Worm (Caenorhabditis elegans) whole organism, L3 larva: ENCODE results near the gene sod-5.

ENCODE experiments used
- ZK546.5 ChIP-seq: sonication (generic microtip); optimal IDR thresholded peaks from 2 replicates; lab custom pipeline; 2017; ENCODE audit warnings: missing biosample characterization, missing genetic modification characterization
- aly-2 ChIP-seq: fragments of 150-350 bp; optimal IDR thresholded peaks from 2 replicates; lab custom pipeline; 2014; ENCODE audit warnings: missing biosample characterization, missing genetic modification characterization
- ama-1 ChIP-seq: fragments of 150-350 bp; optimal IDR thresholded peaks from 2 replicates; lab custom pipeline; 2018
- ceh-16 ChIP-seq: sonication (generic microtip); optimal IDR thresholded peaks from 2 replicates; lab custom pipeline; 2017; ENCODE audit warnings: missing biosample characterization, missing genetic modification characterization
- ceh-82 ChIP-seq: fragments of 150-350 bp; optimal IDR thresholded peaks from 2 replicates; lab custom pipeline; 2014; ENCODE audit warnings: missing biosample characterization, missing genetic modification characterization
- ceh-9 ChIP-seq: sonication (generic microtip); optimal IDR thresholded peaks from 2 replicates; lab custom pipeline; 2018; ENCODE audit warnings: missing biosample characterization, missing genetic modification characterization
- egl-27 ChIP-seq: sonication (generic microtip); optimal IDR thresholded peaks from 4 replicates; lab custom pipeline; 2017; ENCODE audit warnings: missing biosample characterization, missing genetic modification reagents, missing genetic modification characterization
- elt-2 ChIP-seq: sonication (generic microtip); optimal IDR thresholded peaks from 2 replicates; lab custom pipeline; 2016; ENCODE audit warnings: missing genetic modification reagents, mild to moderate bottlenecking, missing genetic modification characterization, missing compliant biosample characterization
- eor-1 ChIP-seq, 2 experiments: fragments of 150-350 bp; optimal IDR thresholded peaks; 2 replicates each; lab custom pipeline; 2014 to 2018; ENCODE audit warnings: missing biosample characterization in 2 of 2, missing genetic modification characterization in 2 of 2
- fkh-10 ChIP-seq: sonication (generic microtip); optimal IDR thresholded peaks from 2 replicates; lab custom pipeline; 2017; ENCODE audit warnings: missing biosample characterization, missing genetic modification reagents, missing genetic modification characterization
- fos-1 ChIP-seq: fragments of 150-350 bp; optimal IDR thresholded peaks from 2 replicates; lab custom pipeline; 2014; ENCODE audit warnings: missing biosample characterization, missing genetic modification characterization
- hmg-11 ChIP-seq: sonication (generic microtip); optimal IDR thresholded peaks from 2 replicates; lab custom pipeline; 2016; ENCODE audit warnings: missing genetic modification characterization, missing compliant biosample characterization
- jun-1 ChIP-seq: fragments of 150-350 bp; optimal IDR thresholded peaks from 2 replicates; lab custom pipeline; 2014; ENCODE audit warnings: missing biosample characterization, missing genetic modification reagents, missing genetic modification characterization
- lin-15B ChIP-seq: fragments of 150-350 bp; optimal IDR thresholded peaks from 2 replicates; lab custom pipeline; 2014; ENCODE audit warnings: missing biosample characterization, missing genetic modification characterization
- lin-39 ChIP-seq: fragments of 150-350 bp; optimal IDR thresholded peaks from 2 replicates; lab custom pipeline; 2018; ENCODE audit warnings: missing biosample characterization, missing genetic modification reagents, missing genetic modification characterization
- lsy-12 ChIP-seq: sonication (generic microtip); optimal IDR thresholded peaks from 2 replicates; lab custom pipeline; 2016; ENCODE audit warnings: mild to moderate bottlenecking, missing genetic modification characterization, missing compliant biosample characterization
- mdl-1 ChIP-seq: fragments of 150-350 bp; optimal IDR thresholded peaks from 2 replicates; lab custom pipeline; 2014; ENCODE audit warnings: missing biosample characterization, missing genetic modification characterization
- nfya-1 ChIP-seq: sonication (generic microtip); optimal IDR thresholded peaks from 2 replicates; lab custom pipeline; 2017; ENCODE audit warnings: missing genetic modification characterization, mild to moderate bottlenecking, missing compliant biosample characterization, antibody characterized with exemption, moderate library complexity; ENCODE audit not compliant: insufficient read depth
- nhr-11 ChIP-seq: fragments of 150-350 bp; optimal IDR thresholded peaks from 2 replicates; lab custom pipeline; 2014; ENCODE audit warnings: missing biosample characterization, missing genetic modification characterization
- nhr-12 ChIP-seq: fragments of 150-350 bp; optimal IDR thresholded peaks from 2 replicates; lab custom pipeline; 2014; ENCODE audit warnings: missing biosample characterization, missing genetic modification characterization
- nhr-23 ChIP-seq: fragments of 150-350 bp; optimal IDR thresholded peaks from 2 replicates; lab custom pipeline; 2014; ENCODE audit warnings: missing biosample characterization, missing genetic modification reagents, missing genetic modification characterization
- nhr-237 ChIP-seq: fragments of 150-350 bp; optimal IDR thresholded peaks from 2 replicates; lab custom pipeline; 2014; ENCODE audit warnings: missing biosample characterization, missing genetic modification characterization
- nhr-25 ChIP-seq: sonication (generic microtip); optimal IDR thresholded peaks from 2 replicates; lab custom pipeline; 2017; ENCODE audit warnings: missing biosample characterization, missing genetic modification characterization
- nhr-43 ChIP-seq: sonication (generic microtip); optimal IDR thresholded peaks from 2 replicates; lab custom pipeline; 2016; ENCODE audit warnings: mild to moderate bottlenecking, missing genetic modification characterization, missing compliant biosample characterization; ENCODE audit not compliant: poor library complexity, severe bottlenecking
- nhr-67 ChIP-seq: fragments of 150-350 bp; optimal IDR thresholded peaks from 2 replicates; lab custom pipeline; 2014; ENCODE audit warnings: missing biosample characterization, missing genetic modification characterization
- nhr-76 ChIP-seq: fragments of 150-350 bp; sonication (generic microtip); optimal IDR thresholded peaks from 5 replicates; lab custom pipeline; 2014; ENCODE audit warnings: missing biosample characterization, missing genetic modification characterization
- nhr-77 ChIP-seq: fragments of 150-350 bp; optimal IDR thresholded peaks from 2 replicates; lab custom pipeline; 2014; ENCODE audit warnings: missing biosample characterization, missing genetic modification characterization
- pha-4 ChIP-seq: fragments of 150-350 bp; optimal IDR thresholded peaks from 2 replicates; lab custom pipeline; 2014; ENCODE audit warnings: missing biosample characterization, missing genetic modification reagents, missing genetic modification characterization
- pqm-1 ChIP-seq: fragments of 150-350 bp; optimal IDR thresholded peaks from 2 replicates; lab custom pipeline; 2017; ENCODE audit warnings: missing biosample characterization, missing genetic modification characterization, inconsistent platforms
- skn-1 ChIP-seq: fragments of 150-350 bp; optimal IDR thresholded peaks from 2 replicates; lab custom pipeline; 2014; ENCODE audit warnings: missing biosample characterization, missing genetic modification characterization
- unc-39 ChIP-seq: sonication (generic microtip); optimal IDR thresholded peaks from 4 replicates; lab custom pipeline; 2017; ENCODE audit warnings: missing biosample characterization, missing genetic modification characterization
- ztf-4 ChIP-seq: fragments of 150-350 bp; optimal IDR thresholded peaks from 2 replicates; lab custom pipeline; 2014; ENCODE audit warnings: missing biosample characterization, missing genetic modification characterization

Gene sod-5

DNA sequence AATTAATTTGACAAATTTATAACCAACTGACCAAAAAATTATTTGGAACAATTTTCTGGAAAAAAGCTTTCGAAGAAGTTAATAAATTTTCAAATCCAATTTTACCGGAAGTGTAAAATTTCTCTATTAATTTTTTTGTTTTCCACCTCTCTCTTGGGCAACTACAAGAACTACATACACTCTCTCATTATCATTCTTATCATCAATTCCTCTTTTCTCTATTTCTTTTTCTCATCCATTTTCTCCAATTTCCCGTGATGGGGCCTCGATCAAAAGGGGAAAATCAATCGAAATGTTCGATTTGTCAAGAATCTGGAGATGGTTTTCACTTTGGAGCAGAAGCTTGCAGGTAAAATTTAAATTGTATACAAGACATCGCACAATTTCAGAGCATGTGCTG is 15.7 kb downstream of the sod-5 start, which contains the start of gene nhr-109:
Gene nhr-109, plus strand, starts transcription at position 222 of the 400 bp plus-strand sequence.
- peak; percentile 40 for TF ChIP-seq pqm-1 (tag; lab: Kevin White, UChicago)
- peak; percentile 59 for TF ChIP-seq elt-2 (tag; lab: Kevin White, UChicago)
- TF ChIP-seq nhr-77: no peak
- TF ChIP-seq, all 47 proteins: peak for 2

DNA sequence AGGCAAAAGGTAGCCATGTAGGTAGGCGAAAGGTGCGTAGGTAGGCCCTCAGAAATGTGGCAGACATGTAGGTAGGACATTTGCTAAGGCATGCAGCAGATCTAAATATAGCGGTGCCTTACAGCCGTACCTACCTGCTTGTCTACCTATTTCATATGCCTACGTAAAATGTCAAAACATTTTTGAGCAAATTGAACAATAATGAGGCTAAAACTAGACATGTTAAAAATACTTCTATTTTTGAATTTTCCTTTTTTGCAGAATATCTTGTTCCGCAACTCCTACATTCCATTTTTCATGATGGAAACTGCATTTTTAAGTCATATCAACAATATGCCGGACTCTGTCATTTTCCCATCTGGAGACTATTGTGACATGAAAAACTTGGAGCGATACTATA is 16.8 kb downstream of the sod-5 start:
- no peak for TF ChIP-seq unc-39 (tag; lab: Kevin White, UChicago)
- TF ChIP-seq fos-1 (tag; lab: Kevin White, UChicago): no peak
- no peak for TF ChIP-seq egl-27 (tag; lab: Kevin White, UChicago)
- TF ChIP-seq eor-1 (tag; optimal IDR thresholded peaks at IDR 0.05; lab: Kevin White, UChicago): no peak
- no peak for TF ChIP-seq jun-1
- no peak for TF ChIP-seq aly-2 (tag; lab: Kevin White, UChicago)
- no peak for TF ChIP-seq nhr-23 (tag; lab: Kevin White, UChicago)
- TF ChIP-seq nhr-77: no peak
- TF ChIP-seq ama-1 (lab: Kevin White, UChicago): no peak
- TF ChIP-seq lsy-12 (tag; lab: Kevin White, UChicago): no peak
- TF ChIP-seq nhr-25 (tag; lab: Kevin White, UChicago): no peak
- no peak for TF ChIP-seq ZK546.5 (tag; lab: Kevin White, UChicago)
- no peak for TF ChIP-seq elt-2 (tag; lab: Kevin White, UChicago)
- no peak for TF ChIP-seq pha-4 (tag; lab: Kevin White, UChicago)

DNA sequence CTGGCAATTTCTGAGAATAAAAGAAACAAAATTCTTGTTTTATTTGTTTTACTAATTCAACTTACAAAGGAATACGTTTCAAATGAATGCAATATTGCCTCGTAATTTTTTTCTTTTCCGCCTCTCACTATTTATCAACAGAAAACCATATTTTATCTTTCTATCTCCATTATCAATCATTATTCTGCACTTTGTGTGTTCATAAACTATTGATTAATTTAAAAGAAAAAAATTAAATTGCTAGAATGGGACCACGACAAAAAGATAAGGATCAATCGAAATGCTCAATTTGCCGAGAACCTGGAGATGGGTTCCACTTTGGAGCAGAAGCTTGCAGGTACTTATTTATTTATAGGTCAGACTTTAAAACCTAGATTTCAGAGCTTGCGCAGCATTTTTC is 17.7 kb downstream of the sod-5 start, which contains the start of gene nhr-273:
Gene nhr-273, plus strand, starts transcription at position 167 of the 400 bp plus-strand sequence.
- TF ChIP-seq hmg-11 (tag; lab: Kevin White, UChicago) (no peak), nhr-43 (tag; lab: Kevin White, UChicago) (peak; percentile 61), nhr-11 (no peak), nhr-67 (tag; lab: Kevin White, UChicago) (no peak), ceh-9 (tag; lab: Kevin White, UChicago) (no peak), pha-4 (tag; lab: Kevin White, UChicago) (no peak), nfya-1 (tag; lab: Kevin White, UChicago) (no peak), elt-2 (tag; lab: Kevin White, UChicago) (peak; percentile 54), nhr-12 (tag; lab: Kevin White, UChicago) (no peak), ztf-4 (tag; lab: Kevin White, UChicago) (no peak), fkh-10 (GFP tag; lab: Kevin White, UChicago) (no peak), nhr-76 (no peak)

DNA sequence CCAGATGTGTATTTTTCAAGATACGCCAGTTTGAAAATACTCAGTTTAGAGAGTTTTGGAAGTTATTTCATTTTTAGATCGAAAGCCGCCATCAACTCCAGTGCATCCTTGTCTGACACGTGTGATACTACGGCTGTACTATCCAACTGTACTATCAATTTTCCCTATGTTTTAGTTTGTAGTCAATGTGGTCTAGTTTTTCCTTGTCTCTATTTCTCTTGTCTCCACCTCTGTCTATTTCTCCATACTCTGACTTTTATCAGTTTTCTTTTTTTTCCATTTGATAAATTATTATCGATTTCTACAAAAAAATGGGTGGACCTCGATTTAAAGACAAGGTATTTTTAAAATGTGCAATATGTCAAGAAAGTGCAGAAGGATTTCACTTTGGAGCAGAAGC is 21.2 kb downstream of the sod-5 start, which contains the start of gene nhr-16:
Gene nhr-16, plus strand, starts transcription at position 205 of the 400 bp plus-strand sequence.
- peak; percentile 33 for TF ChIP-seq elt-2 (tag; lab: Kevin White, UChicago)
- no peak for TF ChIP-seq nhr-77
- no peak for TF ChIP-seq nhr-237

DNA sequence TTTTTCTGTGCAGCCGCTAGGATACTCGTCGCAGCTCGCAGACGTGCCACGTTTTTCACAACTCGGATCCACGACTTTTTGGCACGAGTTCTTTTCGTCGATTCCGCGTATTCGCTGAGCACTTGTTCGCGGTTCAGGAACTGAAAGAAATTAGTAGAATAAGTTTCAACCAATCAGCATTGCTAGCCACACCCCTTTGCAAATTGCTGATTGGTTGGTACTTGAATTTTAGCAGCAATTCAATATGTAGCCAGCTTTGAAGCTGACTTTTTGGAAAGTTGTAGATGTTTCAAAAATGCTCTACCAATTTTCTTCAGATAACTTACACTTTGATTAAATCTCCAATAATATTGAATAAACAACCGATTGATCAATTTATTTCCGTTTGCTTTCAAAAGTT is 23.8 kb downstream of the sod-5 start:
- TF ChIP-seq nfya-1 (tag; lab: Kevin White, UChicago): peak; percentile 93
- no peak for TF ChIP-seq ceh-9 (tag; lab: Kevin White, UChicago)
- TF ChIP-seq lin-15B (tag; lab: Kevin White, UChicago): no peak

DNA sequence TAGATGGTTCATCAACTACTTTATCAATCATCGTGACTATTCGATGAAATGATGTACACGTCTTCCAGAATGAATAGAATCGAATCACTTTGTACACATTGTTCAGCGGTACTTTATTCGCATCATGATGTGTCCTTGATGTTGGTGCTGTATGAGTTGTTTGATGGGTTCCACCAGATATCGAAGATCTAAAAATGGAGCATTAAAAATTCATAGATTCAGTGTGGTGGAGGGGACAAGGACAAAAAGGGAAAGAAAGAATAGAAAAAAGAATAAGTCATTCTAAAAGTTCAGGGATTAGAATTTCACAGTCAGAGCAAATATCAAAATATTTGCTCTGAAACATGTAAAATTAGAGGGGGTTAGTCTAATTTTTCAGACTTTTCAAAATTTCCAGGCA is 27.4 kb downstream of the sod-5 start:
- TF ChIP-seq egl-27 (tag; lab: Kevin White, UChicago) (no peak), lin-15B (tag; lab: Kevin White, UChicago) (no peak), pqm-1 (tag; lab: Kevin White, UChicago) (no peak), nhr-25 (tag; lab: Kevin White, UChicago) (no peak), nhr-43 (tag; lab: Kevin White, UChicago) (no peak), mdl-1 (tag; lab: Kevin White, UChicago) (no peak), ceh-82 (tag; lab: Kevin White, UChicago) (no peak), skn-1 (tag; lab: Kevin White, UChicago) (no peak), ztf-4 (tag; lab: Kevin White, UChicago) (no peak), lin-39 (tag; lab: Kevin White, UChicago) (no peak), aly-2 (tag; lab: Kevin White, UChicago) (no peak), nhr-76 (no peak), ceh-16 (tag; lab: Kevin White, UChicago) (no peak), ceh-9 (tag; lab: Kevin White, UChicago) (no peak), unc-39 (tag; lab: Kevin White, UChicago) (no peak)
- TF ChIP-seq, all 47 proteins: peak for 0
